Fruit fly (Drosophila melanogaster) whole organism, embryonic: ENCODE data around the gene nmo.

ENCODE experiments used
- B-H2 ChIP-seq: fragments of 200-800 bp; sonication (Bioruptor generic); optimal IDR thresholded peaks from 2 replicates; lab custom pipeline; 2018; ENCODE audit warnings: missing biosample characterization, mild to moderate bottlenecking, missing genetic modification characterization
- CG10209 ChIP-seq: fragments of 200-800 bp; sonication (Bioruptor generic); optimal IDR thresholded peaks from 3 replicates; lab custom pipeline; 2017; ENCODE audit warnings: missing biosample characterization, mild to moderate bottlenecking, missing genetic modification characterization, missing genetic modification reagents
- CG12071 ChIP-seq: fragments of 200-800 bp; sonication (Bioruptor generic); optimal IDR thresholded peaks from 3 replicates; lab custom pipeline; 2018; ENCODE audit warnings: missing biosample characterization, mild to moderate bottlenecking, missing genetic modification characterization
- CG12236 ChIP-seq: fragments of 200-800 bp; sonication (Bioruptor generic); optimal IDR thresholded peaks from 2 replicates; lab custom pipeline; 2016; ENCODE audit warnings: missing biosample characterization, missing genetic modification characterization
- CG1233 ChIP-seq: fragments of 200-800 bp; sonication (Bioruptor generic); optimal IDR thresholded peaks from 4 replicates; lab custom pipeline; 2018; ENCODE audit warnings: missing biosample characterization, mild to moderate bottlenecking, missing genetic modification characterization
- CG12391 ChIP-seq: fragments of 200-800 bp; sonication (Bioruptor generic); optimal IDR thresholded peaks from 3 replicates; lab custom pipeline; 2018; ENCODE audit warnings: missing biosample characterization, mild to moderate bottlenecking, missing genetic modification characterization, moderate library complexity
- CG13424 ChIP-seq: fragments of 200-800 bp; sonication (Bioruptor generic); optimal IDR thresholded peaks from 2 replicates; lab custom pipeline; 2019; ENCODE audit warnings: missing biosample characterization, mild to moderate bottlenecking, missing genetic modification characterization, moderate library complexity
- CG14860 ChIP-seq: fragments of 200-800 bp; sonication (Bioruptor generic); IDR thresholded peaks from 3 replicates; pipeline ENCODE4 v1.3.6; 2022; ENCODE audit warnings: missing biosample characterization, missing genetic modification characterization; ENCODE audit not compliant: partially characterized antibody
- CG1602 ChIP-seq: fragments of 200-800 bp; sonication (Bioruptor generic); optimal IDR thresholded peaks from 3 replicates; lab custom pipeline; 2016; ENCODE audit warnings: missing biosample characterization, missing genetic modification characterization
- CG1647 ChIP-seq: fragments of 200-800 bp; sonication (Bioruptor generic); optimal IDR thresholded peaks from 3 replicates; lab custom pipeline; 2016; ENCODE audit warnings: missing biosample characterization, missing genetic modification characterization
- CG16863 ChIP-seq: fragments of 200-800 bp; sonication (Bioruptor generic); optimal IDR thresholded peaks from 3 replicates; lab custom pipeline; 2016; ENCODE audit warnings: missing biosample characterization, missing genetic modification characterization
- CG17186 ChIP-seq: fragments of 200-800 bp; sonication (Bioruptor generic); optimal IDR thresholded peaks from 3 replicates; lab custom pipeline; 2017; ENCODE audit warnings: missing biosample characterization, missing genetic modification reagents, missing genetic modification characterization
- CG1832 ChIP-seq: fragments of 200-800 bp; sonication (Bioruptor generic); optimal IDR thresholded peaks from 2 replicates; lab custom pipeline; 2017; ENCODE audit warnings: missing biosample characterization, mild to moderate bottlenecking, missing genetic modification characterization, inconsistent platforms
- CG18476 ChIP-seq: fragments of 200-800 bp; sonication (Bioruptor generic); optimal IDR thresholded peaks from 2 replicates; lab custom pipeline; 2016; ENCODE audit warnings: missing biosample characterization, mild to moderate bottlenecking, missing genetic modification characterization
- CG18619 ChIP-seq: fragments of 200-800 bp; sonication (Bioruptor generic); optimal IDR thresholded peaks from 3 replicates; lab custom pipeline; 2017; ENCODE audit warnings: missing biosample characterization, mild to moderate bottlenecking, missing genetic modification characterization
- CG2712 ChIP-seq: fragments of 200-800 bp; optimal IDR thresholded peaks from 3 replicates; lab custom pipeline; 2019; ENCODE audit warnings: missing biosample characterization, mild to moderate bottlenecking, missing genetic modification characterization, moderate library complexity
- CG32767 ChIP-seq: fragments of 200-800 bp; sonication (Bioruptor generic); IDR thresholded peaks from 2 replicates; pipeline ENCODE4 v1.3.6; 2022; ENCODE audit warnings: missing biosample characterization, missing genetic modification characterization
- CG3407 ChIP-seq: fragments of 200-800 bp; sonication (Bioruptor generic); optimal IDR thresholded peaks from 2 replicates; lab custom pipeline; 2018; ENCODE audit warnings: missing biosample characterization, mild to moderate bottlenecking, missing genetic modification characterization
- CG4404 ChIP-seq: fragments of 200-800 bp; sonication (Bioruptor generic); IDR thresholded peaks from 2 replicates; pipeline ENCODE4 v1.3.6; 2022; ENCODE audit warnings: missing biosample characterization, missing genetic modification characterization
- CG6854 ChIP-seq: fragments of 200-800 bp; sonication (Bioruptor generic); optimal IDR thresholded peaks from 3 replicates; lab custom pipeline; 2017; ENCODE audit warnings: missing biosample characterization, mild to moderate bottlenecking, missing genetic modification characterization
- CG8281 ChIP-seq: fragments of 200-800 bp; sonication (Bioruptor generic); optimal IDR thresholded peaks from 2 replicates; lab custom pipeline; 2018; ENCODE audit warnings: missing biosample characterization, mild to moderate bottlenecking, missing genetic modification characterization, moderate library complexity
- CG8944 ChIP-seq: fragments of 200-800 bp; sonication (Bioruptor generic); optimal IDR thresholded peaks from 3 replicates; lab custom pipeline; 2016; ENCODE audit warnings: missing biosample characterization, missing genetic modification characterization
- D ChIP-seq, 2 experiments: fragments of 200-800 bp in 1 of 2; fragments of >200 bp in 1 of 2; sonication (Bioruptor generic) in 1 of 2; optimal IDR thresholded peaks; 2 replicates in 1 of 2; 3 replicates in 1 of 2; lab custom pipeline; 2017; ENCODE audit warnings: mild to moderate bottlenecking in 1 of 2, missing biosample characterization in 1 of 2, missing genetic modification characterization in 1 of 2, missing genetic modification reagents in 1 of 2
- Doc3 ChIP-seq: fragments of 200-800 bp; sonication (Bioruptor generic); IDR thresholded peaks from 3 replicates; pipeline ENCODE4 v1.3.6; 2022; ENCODE audit warnings: missing biosample characterization, missing genetic modification characterization; ENCODE audit not compliant: partially characterized antibody
- Dp ChIP-seq: fragments of 200-800 bp; sonication (Bioruptor generic); optimal IDR thresholded peaks from 2 replicates; lab custom pipeline; 2018; ENCODE audit warnings: missing biosample characterization, mild to moderate bottlenecking, missing genetic modification characterization, moderate library complexity
- Med ChIP-seq: fragments of 200-800 bp; sonication (Bioruptor generic); peaks from one replicate; lab custom pipeline; 2016; ENCODE audit warnings: missing biosample characterization, missing genetic modification characterization, mild to moderate bottlenecking, inconsistent platforms, moderate library complexity
- Opbp ChIP-seq: fragments of 200-800 bp; sonication (Bioruptor generic); IDR thresholded peaks from 3 replicates; pipeline ENCODE4 v1.3.6; 2022; ENCODE audit warnings: missing biosample characterization, missing genetic modification characterization; ENCODE audit not compliant: partially characterized antibody
- Optix ChIP-seq: fragments of 200-800 bp; sonication (Bioruptor generic); IDR thresholded peaks from 3 replicates; pipeline ENCODE4 v1.3.6; 2022; ENCODE audit warnings: missing biosample characterization, missing genetic modification characterization
- Pdp1 ChIP-seq, 2 experiments: fragments of 200-800 bp; sonication (Bioruptor generic); optimal IDR thresholded peaks; 3 replicates each; lab custom pipeline; 2016; ENCODE audit warnings: missing biosample characterization in 2 of 2, missing genetic modification characterization in 2 of 2, mild to moderate bottlenecking in 1 of 2, moderate library complexity in 1 of 2
- Ssrp ChIP-seq: fragments of 200-800 bp; sonication (Bioruptor generic); optimal IDR thresholded peaks from 2 replicates; lab custom pipeline; 2018; ENCODE audit warnings: missing biosample characterization, mild to moderate bottlenecking, missing genetic modification characterization, moderate library complexity
- Taf1 ChIP-seq: fragments of 200-800 bp; sonication (Bioruptor generic); IDR thresholded peaks from 2 replicates; pipeline ENCODE4 v1.3.6; 2022; ENCODE audit warnings: missing biosample characterization, missing genetic modification characterization
- Vsx1 ChIP-seq: fragments of 200-800 bp; sonication (Bioruptor generic); optimal IDR thresholded peaks from 2 replicates; lab custom pipeline; 2017; ENCODE audit warnings: missing biosample characterization, mild to moderate bottlenecking, missing genetic modification characterization, missing genetic modification reagents
- ase ChIP-seq: fragments of 200-800 bp; sonication (Bioruptor generic); IDR thresholded peaks from 3 replicates; pipeline ENCODE4 v1.3.6; 2022; ENCODE audit warnings: missing biosample characterization, missing genetic modification characterization
- cato ChIP-seq: fragments of 200-800 bp; sonication (Bioruptor generic); optimal IDR thresholded peaks from 2 replicates; lab custom pipeline; 2016; ENCODE audit warnings: missing biosample characterization, missing genetic modification characterization, borderline replicate concordance
- chinmo ChIP-seq: fragments of 200-800 bp; sonication (Bioruptor generic); IDR thresholded peaks from 4 replicates; pipeline ENCODE4 v1.3.6; 2022; ENCODE audit warnings: missing biosample characterization, missing genetic modification characterization; ENCODE audit not compliant: partially characterized antibody
- crp ChIP-seq, 2 experiments: fragments of 200-800 bp; sonication (Bioruptor generic); optimal IDR thresholded peaks; 2 replicates in 1 of 2; 3 replicates in 1 of 2; lab custom pipeline; 2017; ENCODE audit warnings: missing biosample characterization in 2 of 2, missing genetic modification characterization in 2 of 2, mild to moderate bottlenecking in 1 of 2, moderate library complexity in 1 of 2
- cwo ChIP-seq: fragments of 200-800 bp; sonication (Bioruptor generic); optimal IDR thresholded peaks from 3 replicates; lab custom pipeline; 2017; ENCODE audit warnings: missing biosample characterization, missing genetic modification characterization, mild to moderate bottlenecking, moderate library complexity, missing genetic modification reagents
- dan ChIP-seq: fragments of 200-800 bp; sonication (Bioruptor generic); IDR thresholded peaks from 2 replicates; pipeline ENCODE4 v1.3.6; 2022; ENCODE audit warnings: missing biosample characterization, missing genetic modification characterization
- fru ChIP-seq: fragments of >200 bp; optimal IDR thresholded peaks from 2 replicates; lab custom pipeline; 2017
- grau ChIP-seq: fragments of 200-800 bp; optimal IDR thresholded peaks from 3 replicates; lab custom pipeline; 2019; ENCODE audit warnings: missing biosample characterization, mild to moderate bottlenecking, missing genetic modification characterization, moderate library complexity
- gsb ChIP-seq: fragments of 200-800 bp; sonication (Bioruptor generic); IDR thresholded peaks from 2 replicates; pipeline ENCODE4 v1.3.6; 2022; ENCODE audit warnings: missing biosample characterization, missing genetic modification characterization
- hth ChIP-seq: fragments of >200 bp; optimal IDR thresholded peaks from 2 replicates; lab custom pipeline; 2017; ENCODE audit warnings: inconsistent platforms
- jigr1 ChIP-seq: fragments of 200-800 bp; sonication (Bioruptor generic); IDR thresholded peaks from 3 replicates; pipeline ENCODE4 v1.3.6; 2022; ENCODE audit warnings: missing biosample characterization, missing genetic modification characterization
- kni ChIP-seq: fragments of 200-800 bp; sonication (Bioruptor generic); optimal IDR thresholded peaks from 3 replicates; lab custom pipeline; 2017; ENCODE audit warnings: mild to moderate bottlenecking, missing biosample characterization, missing genetic modification reagents, missing genetic modification characterization
- luna ChIP-seq: fragments of 200-800 bp; sonication (Bioruptor generic); optimal IDR thresholded peaks from 2 replicates; lab custom pipeline; 2016; ENCODE audit warnings: missing biosample characterization, missing genetic modification characterization
- salm ChIP-seq: fragments of 200-800 bp; sonication (Bioruptor generic); optimal IDR thresholded peaks from 2 replicates; lab custom pipeline; 2018; ENCODE audit warnings: missing biosample characterization, mild to moderate bottlenecking, missing genetic modification characterization
- shn ChIP-seq: fragments of 200-800 bp; sonication (Bioruptor generic); optimal IDR thresholded peaks from 3 replicates; lab custom pipeline; 2016; ENCODE audit warnings: missing biosample characterization, missing genetic modification characterization
- sisA ChIP-seq: fragments of 200-800 bp; sonication (Bioruptor generic); IDR thresholded peaks from 2 replicates; pipeline ENCODE4 v1.3.6; 2022; ENCODE audit warnings: missing biosample characterization, missing genetic modification characterization
- so ChIP-seq: fragments of 200-800 bp; sonication (Bioruptor generic); IDR thresholded peaks from 3 replicates; pipeline ENCODE4 v1.3.6; 2022; ENCODE audit warnings: missing biosample characterization, missing genetic modification characterization
- tin ChIP-seq: fragments of 200-800 bp; sonication (Bioruptor generic); optimal IDR thresholded peaks from 3 replicates; lab custom pipeline; 2016; ENCODE audit warnings: missing biosample characterization, missing genetic modification characterization
- wek ChIP-seq: fragments of 200-800 bp; sonication (Bioruptor generic); optimal IDR thresholded peaks from 3 replicates; lab custom pipeline; 2018; ENCODE audit warnings: missing biosample characterization, mild to moderate bottlenecking, missing genetic modification characterization, moderate library complexity

The nmo gene

DNA sequence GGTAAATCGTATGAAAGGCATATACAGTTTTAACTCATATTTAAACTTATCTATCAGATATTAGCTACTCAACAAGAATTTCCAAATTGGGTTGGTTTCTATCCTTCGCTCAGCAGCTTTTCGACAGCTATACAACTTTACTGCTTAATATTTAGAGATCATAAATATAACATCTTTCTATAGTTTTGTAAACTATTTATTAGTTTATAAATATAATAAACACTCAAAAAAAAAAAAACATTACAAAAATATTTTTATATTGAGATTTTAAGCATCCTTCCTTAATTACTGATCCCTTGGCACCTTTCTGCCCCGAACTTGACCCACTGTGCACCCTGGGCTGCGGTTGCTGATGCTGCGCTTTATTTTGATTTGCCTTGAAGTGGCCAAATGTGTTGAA, 25.9 kb upstream of the nmo start (continued):
- TF ChIP-seq chinmo (GFP tag; lab: Robert Waterston, UW), result no peak
- no peak for TF ChIP-seq Taf1 (GFP tag; lab: Robert Waterston, UW)
- TF ChIP-seq fru (lab: Kevin White, UChicago), result no peak
- TF ChIP-seq CG18476 (GFP tag; lab: Kevin White, UChicago), result no peak
- TF ChIP-seq grau (tag; lab: Kevin White, UChicago), result peak; percentile 4
- TF ChIP-seq CG1602 (GFP tag; lab: Kevin White, UChicago), result peak; percentile 4
- peak; percentile 23 for TF ChIP-seq CG1233 (GFP tag; lab: Kevin White, UChicago)
- no peak for TF ChIP-seq CG1647
- TF ChIP-seq kni (GFP tag; lab: Kevin White, UChicago), result no peak
- no peak for TF ChIP-seq gsb (GFP tag; lab: Robert Waterston, UW)
- no peak for TF ChIP-seq Pdp1 (GFP tag; optimal IDR thresholded peaks at IDR 0.05; lab: Kevin White, UChicago)
- peak; percentile 61 for TF ChIP-seq CG2712 (tag; lab: Kevin White, UChicago)
- peak; percentile 39 for TF ChIP-seq tin
- TF ChIP-seq CG12236 (GFP tag; lab: Kevin White, UChicago), result no peak
- no peak for TF ChIP-seq CG32767 (GFP tag; lab: Robert Waterston, UW)
- TF ChIP-seq so (GFP tag; lab: Robert Waterston, UW), result no peak
- TF ChIP-seq Optix, result no peak
- no peak for TF ChIP-seq B-H2 (GFP tag; lab: Kevin White, UChicago)
- TF ChIP-seq ase (GFP tag; lab: Robert Waterston, UW), result no peak
- TF ChIP-seq Ssrp, result peak; percentile 41
- TF ChIP-seq dan (GFP tag; lab: Robert Waterston, UW), result no peak
- no peak for TF ChIP-seq wek (GFP tag; lab: Kevin White, UChicago)
- TF ChIP-seq luna (GFP tag; lab: Kevin White, UChicago), result no peak
- no peak for TF ChIP-seq CG17186 (GFP tag; lab: Kevin White, UChicago)
- TF ChIP-seq Opbp (GFP tag; lab: Robert Waterston, UW), result no peak
- TF ChIP-seq jigr1 (GFP tag; lab: Robert Waterston, UW), result no peak
- no peak for TF ChIP-seq CG18619 (GFP tag; lab: Kevin White, UChicago)
- no peak for TF ChIP-seq CG3407
- TF ChIP-seq cwo (GFP tag; lab: Kevin White, UChicago), result no peak
- no peak for TF ChIP-seq CG1832
- no peak for TF ChIP-seq crp (GFP tag; optimal IDR thresholded peaks at IDR 0.05; lab: Kevin White, UChicago)
- no peak for TF ChIP-seq shn
- TF ChIP-seq hth (lab: Kevin White, UChicago), result no peak
- TF ChIP-seq CG8944 (GFP tag; lab: Kevin White, UChicago), result no peak
- no peak for TF ChIP-seq Dp (GFP tag; lab: Kevin White, UChicago)
- no peak for TF ChIP-seq CG8281 (tag; lab: Kevin White, UChicago)
- TF ChIP-seq D (optimal IDR thresholded peaks at IDR 0.05; lab: Kevin White, UChicago), result no peak
- peak; percentile 48 for TF ChIP-seq D (GFP tag; optimal IDR thresholded peaks at IDR 0.05; lab: Kevin White, UChicago)
- no peak for TF ChIP-seq Vsx1 (GFP tag; lab: Kevin White, UChicago)
- peak; percentile 51 for TF ChIP-seq Med (GFP tag; lab: Kevin White, UChicago)
- TF ChIP-seq CG13424 (tag; lab: Kevin White, UChicago), result no peak
- no peak for TF ChIP-seq cato (GFP tag; lab: Kevin White, UChicago)
- no peak for TF ChIP-seq CG6854 (GFP tag; lab: Kevin White, UChicago)
- peak; percentile 15; the same call in 1 of the 2 replicates for TF ChIP-seq CG4404
- TF ChIP-seq Doc3 (GFP tag; lab: Robert Waterston, UW), result no peak
- TF ChIP-seq CG14860 (GFP tag; lab: Robert Waterston, UW), result no peak
- TF ChIP-seq sisA (GFP tag; lab: Robert Waterston, UW), result no peak
- no peak for TF ChIP-seq salm (tag; lab: Kevin White, UChicago)
- peak; percentile 36 for TF ChIP-seq CG12391 (tag; lab: Kevin White, UChicago)
- TF ChIP-seq CG12071 (GFP tag; lab: Kevin White, UChicago), result no peak
- peak; percentile 26 for TF ChIP-seq CG10209 (GFP tag; lab: Kevin White, UChicago)
- TF ChIP-seq CG16863 (GFP tag; lab: Kevin White, UChicago), result no peak
